Worm (Caenorhabditis elegans) whole organism, young adult: ENCODE measurements around the gene F21C10.10.

Experiments used
- B0019.2 ChIP-seq: fragments of 200-800 bp; sonication (Bioruptor generic); conservative IDR thresholded peaks from 2 replicates; pipeline ENCODE4 v1.3.6; 2022; ENCODE audit warnings: missing genetic modification reagents, missing genetic modification characterization, missing compliant biosample characterization
- B0035.1 ChIP-seq: sonication (generic microtip); optimal IDR thresholded peaks from 2 replicates; lab custom pipeline; 2016; ENCODE audit warnings: missing genetic modification characterization, mild to moderate bottlenecking, missing compliant biosample characterization, missing genotype, missing genetic modification reagents
- B0261.1 ChIP-seq: sonication (generic microtip); optimal IDR thresholded peaks from 2 replicates; lab custom pipeline; 2016; ENCODE audit warnings: mild to moderate bottlenecking, missing genetic modification characterization, moderate library complexity, missing compliant biosample characterization
- C06A6.2 ChIP-seq: fragments of 200-800 bp; sonication (Bioruptor generic); conservative IDR thresholded peaks from 2 replicates; pipeline ENCODE4 v1.3.6; 2022; ENCODE audit warnings: missing genetic modification characterization, missing compliant biosample characterization
- D2030.7 ChIP-seq: fragments of 200-800 bp; sonication (Bioruptor generic); IDR thresholded peaks from 2 replicates; pipeline ENCODE4 v1.3.6; 2022; ENCODE audit warnings: missing genetic modification reagents, missing genetic modification characterization, missing compliant biosample characterization
- F10E7.11 ChIP-seq: sonication (generic microtip); optimal IDR thresholded peaks from 2 replicates; lab custom pipeline; 2017; ENCODE audit warnings: mild to moderate bottlenecking, missing genetic modification characterization, moderate library complexity, missing compliant biosample characterization
- F22D6.2 ChIP-seq: sonication (generic microtip); optimal IDR thresholded peaks from 2 replicates; lab custom pipeline; 2016; ENCODE audit warnings: mild to moderate bottlenecking, missing genetic modification characterization, missing compliant biosample characterization
- F37B4.10 ChIP-seq: fragments of 200-800 bp; sonication (Bioruptor generic); IDR thresholded peaks from 2 replicates; pipeline ENCODE4 v1.3.6; 2022; ENCODE audit warnings: missing genetic modification characterization, missing compliant biosample characterization
- F52B5.7 ChIP-seq: sonication (generic microtip); optimal IDR thresholded peaks from 2 replicates; lab custom pipeline; 2016; ENCODE audit warnings: mild to moderate bottlenecking, missing genetic modification characterization, missing compliant biosample characterization
- F55B11.4 ChIP-seq: sonication (generic microtip); optimal IDR thresholded peaks from 2 replicates; lab custom pipeline; 2016; ENCODE audit warnings: missing compliant biosample characterization, missing genetic modification characterization, borderline replicate concordance; ENCODE audit not compliant: insufficient read depth
- K11D2.4 ChIP-seq: fragments of 200-800 bp; sonication (Bioruptor generic); IDR thresholded peaks from 2 replicates; pipeline ENCODE4 v1.3.6; 2022; ENCODE audit warnings: missing genetic modification reagents, missing genetic modification characterization, missing compliant biosample characterization
- Y79H2A.3 ChIP-seq: fragments of 200-800 bp; sonication (Bioruptor generic); conservative IDR thresholded peaks from 2 replicates; pipeline ENCODE4 v1.3.6; 2022; ENCODE audit warnings: missing genetic modification reagents, missing genetic modification characterization, missing compliant biosample characterization
- aptf-2 ChIP-seq: fragments of 200-800 bp; sonication (Bioruptor generic); conservative IDR thresholded peaks from 2 replicates; pipeline ENCODE4 v1.3.6; 2022; ENCODE audit warnings: missing genetic modification reagents, missing genetic modification characterization, missing compliant biosample characterization
- aptf-3 ChIP-seq: fragments of 200-800 bp; sonication (Bioruptor generic); IDR thresholded peaks from 2 replicates; pipeline ENCODE4 v1.3.6; 2022; ENCODE audit warnings: missing genetic modification characterization, missing compliant biosample characterization
- attf-5 ChIP-seq: fragments of 200-800 bp; sonication (Bioruptor generic); optimal IDR thresholded peaks from 2 replicates; lab custom pipeline; 2018; ENCODE audit warnings: mild to moderate bottlenecking, missing genetic modification characterization, missing compliant biosample characterization
- bed-1 ChIP-seq: fragments of 200-800 bp; sonication (Bioruptor generic); IDR thresholded peaks from 2 replicates; pipeline ENCODE4 v1.3.6; 2022; ENCODE audit warnings: missing genetic modification reagents, missing genetic modification characterization, missing compliant biosample characterization
- ceh-79 ChIP-seq: sonication (generic microtip); optimal IDR thresholded peaks from 2 replicates; lab custom pipeline; 2017; ENCODE audit warnings: mild to moderate bottlenecking, missing genetic modification characterization, missing compliant biosample characterization
- chd-7 ChIP-seq: sonication (generic microtip); optimal IDR thresholded peaks from 2 replicates; lab custom pipeline; 2016; ENCODE audit warnings: mild to moderate bottlenecking, missing genetic modification characterization, moderate library complexity, missing compliant biosample characterization
- dox-1 ChIP-seq: fragments of 200-800 bp; sonication (Bioruptor generic); IDR thresholded peaks from 2 replicates; pipeline ENCODE4 v1.3.6; 2022; ENCODE audit warnings: missing genetic modification reagents, missing genetic modification characterization, missing compliant biosample characterization
- dpff-1 ChIP-seq: sonication (generic microtip); optimal IDR thresholded peaks from 2 replicates; lab custom pipeline; 2017; ENCODE audit warnings: mild to moderate bottlenecking, missing genetic modification characterization, missing compliant biosample characterization
- dpl-1 ChIP-seq: fragments of 150-350 bp; optimal IDR thresholded peaks from 2 replicates; lab custom pipeline; 2014; ENCODE audit warnings: missing biosample characterization, missing genetic modification reagents, missing genetic modification characterization
- fkh-3 ChIP-seq: sonication (generic microtip); optimal IDR thresholded peaks from 2 replicates; lab custom pipeline; 2016; ENCODE audit warnings: mild to moderate bottlenecking, missing genetic modification characterization, missing compliant biosample characterization
- gei-17 ChIP-seq: fragments of 200-800 bp; sonication (Bioruptor generic); optimal IDR thresholded peaks from 2 replicates; lab custom pipeline; 2018; ENCODE audit warnings: mild to moderate bottlenecking, missing genetic modification characterization, missing compliant biosample characterization
- hrde-1 ChIP-seq: sonication (generic microtip); optimal IDR thresholded peaks from 2 replicates; lab custom pipeline; 2016; ENCODE audit warnings: missing genetic modification characterization, mild to moderate bottlenecking, missing compliant biosample characterization, moderate library complexity, missing genotype, missing genetic modification reagents, borderline replicate concordance
- lin-54 ChIP-seq: fragments of 200-800 bp; sonication (Bioruptor generic); optimal IDR thresholded peaks from 2 replicates; lab custom pipeline; 2018; ENCODE audit warnings: mild to moderate bottlenecking, missing genetic modification characterization, missing compliant biosample characterization
- lsy-27 ChIP-seq: sonication (generic microtip); optimal IDR thresholded peaks from 2 replicates; lab custom pipeline; 2017; ENCODE audit warnings: missing genetic modification characterization, mild to moderate bottlenecking, missing compliant biosample characterization, antibody characterized with exemption, missing genotype, borderline replicate concordance; ENCODE audit not compliant: insufficient read depth
- madf-10 ChIP-seq: sonication (generic microtip); optimal IDR thresholded peaks from 2 replicates; lab custom pipeline; 2016; ENCODE audit warnings: mild to moderate bottlenecking, missing genetic modification characterization, missing compliant biosample characterization
- mel-28 ChIP-seq: sonication (generic microtip); optimal IDR thresholded peaks from 2 replicates; lab custom pipeline; 2016; ENCODE audit warnings: borderline replicate concordance, mild to moderate bottlenecking, missing genetic modification characterization, missing compliant biosample characterization
- nhr-27 ChIP-seq: fragments of 200-800 bp; sonication (Bioruptor generic); optimal IDR thresholded peaks from 2 replicates; lab custom pipeline; 2018; ENCODE audit warnings: mild to moderate bottlenecking, missing genetic modification characterization, moderate library complexity, missing compliant biosample characterization
- repo-1 ChIP-seq: sonication (generic microtip); optimal IDR thresholded peaks from 2 replicates; lab custom pipeline; 2017; ENCODE audit warnings: mild to moderate bottlenecking, missing genetic modification characterization, missing compliant biosample characterization
- sea-2 ChIP-seq: fragments of 200-800 bp; sonication (Bioruptor generic); IDR thresholded peaks from 2 replicates; pipeline ENCODE4 v1.3.6; 2022; ENCODE audit warnings: missing genetic modification characterization, missing compliant biosample characterization
- tbp1 ChIP-seq: fragments of 200-800 bp; sonication (Bioruptor generic); optimal IDR thresholded peaks from 2 replicates; lab custom pipeline; 2018; ENCODE audit warnings: mild to moderate bottlenecking, missing genetic modification characterization, missing compliant biosample characterization
- xnd-1 ChIP-seq: sonication (generic microtip); optimal IDR thresholded peaks from 2 replicates; lab custom pipeline; 2016; ENCODE audit warnings: missing genotype, missing genetic modification reagents, missing genetic modification characterization, missing compliant biosample characterization
- ztf-18 ChIP-seq: sonication (generic microtip); optimal IDR thresholded peaks from 2 replicates; lab custom pipeline; 2016; ENCODE audit warnings: missing genotype, mild to moderate bottlenecking, missing genetic modification characterization, missing compliant biosample characterization
- ztf-28 ChIP-seq: fragments of 200-800 bp; sonication (Bioruptor generic); IDR thresholded peaks from 2 replicates; pipeline ENCODE4 v1.3.6; 2022; ENCODE audit warnings: missing genetic modification reagents, missing genetic modification characterization, missing compliant biosample characterization

F21C10.10 gene

ce11 chrV:9058627-9059026 lies 37.4 kb upstream of the F21C10.10 start, which contains the start of gene C25E10.11:
C25E10.11 (minus strand) TSS chrV:9058727.
- TF ChIP-seq F55B11.4 (tag; lab: Kevin White, UChicago): no peak
- no peak for TF ChIP-seq nhr-27
- TF ChIP-seq B0019.2 (GFP tag; lab: Robert Waterston, UW): no peak
- TF ChIP-seq dpff-1 (tag; lab: Kevin White, UChicago): no peak
- TF ChIP-seq hrde-1: no peak
- no peak for TF ChIP-seq aptf-2 (GFP tag; lab: Robert Waterston, UW)
- TF ChIP-seq fkh-3 (tag; lab: Kevin White, UChicago): no peak
- no peak for TF ChIP-seq mel-28 (tag; lab: Kevin White, UChicago)
- no peak for TF ChIP-seq gei-17 (GFP tag; lab: Kevin White, UChicago)
- no peak for TF ChIP-seq lsy-27 (tag; lab: Kevin White, UChicago)
- no peak for TF ChIP-seq C06A6.2 (GFP tag; lab: Robert Waterston, UW)
- no peak for TF ChIP-seq F52B5.7 (tag; lab: Kevin White, UChicago)
- no peak for TF ChIP-seq B0261.1
- TF ChIP-seq B0035.1 (tag; lab: Kevin White, UChicago): no peak
- no peak for TF ChIP-seq K11D2.4
- no peak for TF ChIP-seq tbp1 (GFP tag; lab: Kevin White, UChicago)
- no peak for TF ChIP-seq sea-2 (GFP tag; lab: Robert Waterston, UW)

- TF ChIP-seq ztf-18 (tag; lab: Kevin White, UChicago): no peak
- no peak for TF ChIP-seq F10E7.11 (tag; lab: Kevin White, UChicago)
- TF ChIP-seq F22D6.2: no peak
- TF ChIP-seq lsy-27 (tag; lab: Kevin White, UChicago): no peak
Measured at ce11 chrV:9059468-9059867, 36.6 kb upstream of the F21C10.10 start, which contains the start of the genes C25E10.16 and C25E10.13. C25E10.16 (minus strand) TSS chrV:9059568. C25E10.13 (plus strand) TSS chrV:9059723.

- no peak for TF ChIP-seq ztf-28 (GFP tag; lab: Robert Waterston, UW)
Measured at ce11 chrV:9062341-9062740, 33.7 kb upstream of the F21C10.10 start, which contains the start of gene C25E10.12. C25E10.12 (minus strand) TSS chrV:9062441.

- TF ChIP-seq repo-1 (tag; lab: Kevin White, UChicago) (no peak), chd-7 (tag; lab: Kevin White, UChicago) (no peak), attf-5 (GFP tag; lab: Kevin White, UChicago) (no peak), dpl-1 (GFP tag; lab: Kevin White, UChicago) (no peak), madf-10 (tag; lab: Kevin White, UChicago) (no peak), F10E7.11 (tag; lab: Kevin White, UChicago) (no peak), F37B4.10 (no peak), Y79H2A.3 (GFP tag; lab: Robert Waterston, UW) (no peak), ceh-79 (tag; lab: Kevin White, UChicago) (no peak), aptf-3 (GFP tag; lab: Robert Waterston, UW) (no peak), xnd-1 (tag; lab: Kevin White, UChicago) (no peak), lin-54 (no peak), bed-1 (GFP tag; lab: Robert Waterston, UW) (no peak), dox-1 (GFP tag; lab: Robert Waterston, UW) (no peak), D2030.7 (GFP tag; lab: Robert Waterston, UW) (no peak)
Measured at ce11 chrV:9063134-9063533, 32.9 kb upstream of the F21C10.10 start.
